Worm (Caenorhabditis elegans) whole organism, L2 larva: ENCODE measurements around the gene C08B6.6.

Experiments
- C34F6.9 ChIP-seq: fragments of 150-350 bp; optimal IDR thresholded peaks from 2 replicates; lab custom pipeline; 2014; ENCODE audit warnings: missing biosample characterization, missing genetic modification characterization
- F13H6.1 ChIP-seq: sonication (generic microtip); optimal IDR thresholded peaks from 2 replicates; lab custom pipeline; 2016; ENCODE audit warnings: missing genetic modification characterization, missing compliant biosample characterization
- Y55F3AM.14 ChIP-seq: fragments of 200-800 bp; sonication (Bioruptor generic); optimal IDR thresholded peaks from 2 replicates; lab custom pipeline; 2018; ENCODE audit warnings: mild to moderate bottlenecking, missing genetic modification characterization, missing compliant biosample characterization
- ZK546.5 ChIP-seq: sonication (generic microtip); optimal IDR thresholded peaks from 2 replicates; lab custom pipeline; 2017; ENCODE audit warnings: missing biosample characterization, missing genetic modification characterization
- ama-1 ChIP-seq: fragments of 150-350 bp; optimal IDR thresholded peaks from 2 replicates; lab custom pipeline; 2018; ENCODE audit warnings: inconsistent platforms
- blmp-1 ChIP-seq: sonication (generic microtip); optimal IDR thresholded peaks from 2 replicates; lab custom pipeline; 2017; ENCODE audit warnings: missing genetic modification characterization, mild to moderate bottlenecking, missing compliant biosample characterization, antibody characterized with exemption, moderate library complexity; ENCODE audit not compliant: insufficient read depth
- ceh-16 ChIP-seq: fragments of 150-350 bp; optimal IDR thresholded peaks from 2 replicates; lab custom pipeline; 2014; ENCODE audit warnings: missing biosample characterization, missing genetic modification characterization
- ceh-82 ChIP-seq: fragments of 150-350 bp; optimal IDR thresholded peaks from 2 replicates; lab custom pipeline; 2014; ENCODE audit warnings: missing biosample characterization, missing genetic modification characterization
- crh-2 ChIP-seq: sonication (generic microtip); optimal IDR thresholded peaks from 2 replicates; lab custom pipeline; 2017; ENCODE audit warnings: missing biosample characterization, missing genetic modification characterization
- dmd-4 ChIP-seq: sonication (generic microtip); optimal IDR thresholded peaks from 2 replicates; lab custom pipeline; 2017; ENCODE audit warnings: missing biosample characterization, missing genetic modification characterization
- elt-1 ChIP-seq: fragments of 150-350 bp; optimal IDR thresholded peaks from 2 replicates; lab custom pipeline; 2014; ENCODE audit warnings: missing biosample characterization, missing genetic modification characterization
- elt-3 ChIP-seq: sonication (generic microtip); optimal IDR thresholded peaks from 2 replicates; lab custom pipeline; 2017; ENCODE audit warnings: missing biosample characterization, missing genetic modification characterization
- fos-1 ChIP-seq: fragments of 150-350 bp; optimal IDR thresholded peaks from 2 replicates; lab custom pipeline; 2014; ENCODE audit warnings: missing biosample characterization, missing genetic modification characterization
- gmeb-1 ChIP-seq: fragments of 150-350 bp; optimal IDR thresholded peaks from 2 replicates; lab custom pipeline; 2014; ENCODE audit warnings: missing biosample characterization, missing genetic modification characterization
- lin-13 ChIP-seq: fragments of 150-350 bp; optimal IDR thresholded peaks from 2 replicates; lab custom pipeline; 2014; ENCODE audit warnings: missing biosample characterization, missing genetic modification reagents, missing genetic modification characterization
- lin-39 ChIP-seq: fragments of 150-350 bp; optimal IDR thresholded peaks from 2 replicates; lab custom pipeline; 2014; ENCODE audit warnings: missing biosample characterization, missing genetic modification reagents, missing genetic modification characterization
- lsy-2 ChIP-seq, 2 experiments: fragments of 150-350 bp in 1 of 2; sonication (generic microtip) in 1 of 2; optimal IDR thresholded peaks; 2 replicates each; lab custom pipeline; 2014 to 2017; ENCODE audit warnings: missing biosample characterization in 2 of 2, missing genetic modification characterization in 2 of 2
- mab-5 ChIP-seq: fragments of 150-350 bp; optimal IDR thresholded peaks from 2 replicates; lab custom pipeline; 2014; ENCODE audit warnings: missing biosample characterization, missing genetic modification characterization
- mbf-1 ChIP-seq: sonication (generic microtip); optimal IDR thresholded peaks from 2 replicates; lab custom pipeline; 2017; ENCODE audit warnings: missing biosample characterization, missing genetic modification characterization
- mdl-1 ChIP-seq, 2 experiments: fragments of 150-350 bp in 1 of 2; sonication (generic microtip) in 1 of 2; optimal IDR thresholded peaks; 2 replicates each; lab custom pipeline; 2017; ENCODE audit warnings: missing biosample characterization in 2 of 2, missing genetic modification characterization in 2 of 2
- nhr-129 ChIP-seq: fragments of 150-350 bp; optimal IDR thresholded peaks from 2 replicates; lab custom pipeline; 2014; ENCODE audit warnings: missing biosample characterization, missing genetic modification characterization
- nhr-21 ChIP-seq: fragments of 150-350 bp; optimal IDR thresholded peaks from 2 replicates; lab custom pipeline; 2014; ENCODE audit warnings: missing biosample characterization, missing genetic modification characterization
- nhr-23 ChIP-seq: fragments of 150-350 bp; optimal IDR thresholded peaks from 2 replicates; lab custom pipeline; 2014; ENCODE audit warnings: missing biosample characterization, missing genetic modification reagents, missing genetic modification characterization
- nhr-237 ChIP-seq: fragments of 150-350 bp; optimal IDR thresholded peaks from 2 replicates; lab custom pipeline; 2014; ENCODE audit warnings: missing biosample characterization, missing genetic modification characterization
- nhr-25 ChIP-seq: fragments of 150-350 bp; sonication (generic microtip); optimal IDR thresholded peaks from 3 replicates; lab custom pipeline; 2014; ENCODE audit warnings: missing biosample characterization, missing genetic modification characterization
- nhr-77 ChIP-seq: fragments of 150-350 bp; optimal IDR thresholded peaks from 2 replicates; lab custom pipeline; 2014; ENCODE audit warnings: missing biosample characterization, missing genetic modification characterization
- sem-4 ChIP-seq: fragments of 150-350 bp; optimal IDR thresholded peaks from 2 replicates; lab custom pipeline; 2014; ENCODE audit warnings: missing biosample characterization, missing genetic modification reagents, missing genetic modification characterization
- skn-1 ChIP-seq: sonication (generic microtip); optimal IDR thresholded peaks from 2 replicates; lab custom pipeline; 2017; ENCODE audit warnings: missing biosample characterization, missing genetic modification characterization
- sma-3 ChIP-seq: sonication (generic microtip); optimal IDR thresholded peaks from 2 replicates; lab custom pipeline; 2016; ENCODE audit warnings: missing genetic modification reagents, missing genetic modification characterization, missing compliant biosample characterization
- sma-9 ChIP-seq, 2 experiments: fragments of 150-350 bp in 1 of 2; sonication (generic microtip) in 1 of 2; optimal IDR thresholded peaks; 2 replicates each; lab custom pipeline; 2014 to 2016; ENCODE audit warnings: missing genetic modification characterization in 2 of 2, mild to moderate bottlenecking in 1 of 2, missing biosample characterization in 1 of 2, missing compliant biosample characterization in 1 of 2, missing genetic modification reagents in 1 of 2, moderate library complexity in 1 of 2
- snpc-4 ChIP-seq: fragments of 150-350 bp; optimal IDR thresholded peaks from 2 replicates; lab custom pipeline; 2014; ENCODE audit warnings: missing biosample characterization, missing genetic modification characterization
- unc-39 ChIP-seq: fragments of 150-350 bp; optimal IDR thresholded peaks from 2 replicates; lab custom pipeline; 2014; ENCODE audit warnings: missing biosample characterization, missing genetic modification characterization
- unc-55 ChIP-seq: fragments of 150-350 bp; sonication (generic microtip); optimal IDR thresholded peaks from 3 replicates; lab custom pipeline; 2014; ENCODE audit warnings: missing biosample characterization, missing genetic modification reagents, missing genetic modification characterization
- unc-62 ChIP-seq: fragments of 150-350 bp; optimal IDR thresholded peaks from 2 replicates; lab custom pipeline; 2014; ENCODE audit warnings: missing biosample characterization, missing genetic modification reagents, missing genetic modification characterization
- zag-1 ChIP-seq: fragments of 150-350 bp; optimal IDR thresholded peaks from 2 replicates; lab custom pipeline; 2014; ENCODE audit warnings: missing biosample characterization, missing genetic modification characterization
- ztf-11 ChIP-seq: sonication (generic microtip); optimal IDR thresholded peaks from 2 replicates; lab custom pipeline; 2017; ENCODE audit warnings: missing biosample characterization, missing genetic modification characterization

The C08B6.6 gene

ce11 chrV:10104785-10105310 is 18.6 kb upstream of the C08B6.6 start, which contains the start of gene ugt-17:
ugt-17 (minus strand) TSS chrV:10104964.
- no peak for TF ChIP-seq nhr-237
- TF ChIP-seq fos-1 (tag; lab: Kevin White, UChicago): peak; percentile 67
- TF ChIP-seq elt-1: no peak
- TF ChIP-seq mab-5 (tag; lab: Kevin White, UChicago): no peak
- TF ChIP-seq elt-3 (tag; lab: Kevin White, UChicago): no peak
- no peak for TF ChIP-seq F13H6.1 (tag; lab: Kevin White, UChicago)
- TF ChIP-seq unc-39 (tag; lab: Kevin White, UChicago): no peak
- TF ChIP-seq ceh-16 (tag; lab: Kevin White, UChicago): no peak
- TF ChIP-seq nhr-77 (tag; lab: Kevin White, UChicago): no peak
- no peak for TF ChIP-seq Y55F3AM.14 (GFP tag; lab: Kevin White, UChicago)
- TF ChIP-seq lsy-2 (tag; optimal IDR thresholded peaks at IDR 0.05; lab: Kevin White, UChicago): no peak
- peak; percentile 10 for TF ChIP-seq crh-2 (tag; lab: Kevin White, UChicago)
- TF ChIP-seq gmeb-1: no peak
- TF ChIP-seq nhr-25 (tag; lab: Kevin White, UChicago): no peak
- TF ChIP-seq ZK546.5 (tag; lab: Kevin White, UChicago): no peak
- no peak for TF ChIP-seq unc-55
- no peak for TF ChIP-seq mdl-1 (tag; optimal IDR thresholded peaks at IDR 0.05; lab: Kevin White, UChicago)
- no peak for TF ChIP-seq unc-62
- TF ChIP-seq sma-9 (GFP tag; optimal IDR thresholded peaks at IDR 0.05; lab: Kevin White, UChicago): peak; percentile 54
- TF ChIP-seq sma-9 (tag; optimal IDR thresholded peaks at IDR 0.05; lab: Kevin White, UChicago): no peak
- no peak for TF ChIP-seq nhr-23 (tag; lab: Kevin White, UChicago)
- TF ChIP-seq sma-3: no peak
- TF ChIP-seq, all 48 proteins: peak for 3

ce11 chrV:10105412-10105811 is 18.0 kb upstream of the C08B6.6 start, which contains the start of gene C08B6.2:
C08B6.2 (plus strand) TSS chrV:10105712.
- TF ChIP-seq lin-39 (tag; lab: Kevin White, UChicago) (no peak), ceh-82 (tag; lab: Kevin White, UChicago) (no peak), Y55F3AM.14 (GFP tag; lab: Kevin White, UChicago) (no peak), mbf-1 (tag; lab: Kevin White, UChicago) (no peak), F13H6.1 (tag; lab: Kevin White, UChicago) (no peak)

ce11 chrV:10107309-10107708 is 16.1 kb upstream of the C08B6.6 start, which contains the start of gene C08B6.11:
C08B6.11 (plus strand) TSS chrV:10107609.
- TF ChIP-seq sem-4 (tag; lab: Kevin White, UChicago) (no peak), mbf-1 (tag; lab: Kevin White, UChicago) (no peak), dmd-4 (tag; lab: Kevin White, UChicago) (no peak), lsy-2 (tag; optimal IDR thresholded peaks at IDR 0.05; lab: Kevin White, UChicago) (no peak), F13H6.1 (tag; lab: Kevin White, UChicago) (no peak), lin-13 (GFP tag; lab: Kevin White, UChicago) (no peak), nhr-23 (tag; lab: Kevin White, UChicago) (no peak), C34F6.9 (tag; lab: Kevin White, UChicago) (no peak), blmp-1 (no peak), nhr-129 (tag; lab: Kevin White, UChicago) (no peak)

- TF ChIP-seq fos-1 (tag; lab: Kevin White, UChicago): peak; percentile 24
- no peak for TF ChIP-seq zag-1 (tag; lab: Kevin White, UChicago)
- TF ChIP-seq, all 48 proteins: peak for 1
These were observed 12.3 kb upstream of the C08B6.6 start for ce11 chrV:10111129-10111528.

ce11 chrV:10112187-10112586 is 11.2 kb upstream of the C08B6.6 start, which contains the start of gene C08B6.3:
C08B6.3 (minus strand) TSS chrV:10112287.
- no peak for TF ChIP-seq lin-39 (tag; lab: Kevin White, UChicago)

ce11 chrV:10114329-10114728 is 9.1 kb upstream of the C08B6.6 start, which contains the start of gene cht-5:
cht-5 (plus strand) TSS chrV:10114629.
- TF ChIP-seq ceh-16 (tag; lab: Kevin White, UChicago): no peak
- no peak for TF ChIP-seq skn-1 (tag; lab: Kevin White, UChicago)
- TF ChIP-seq Y55F3AM.14 (GFP tag; lab: Kevin White, UChicago): no peak
- TF ChIP-seq snpc-4 (tag; lab: Kevin White, UChicago): no peak
- TF ChIP-seq lin-39 (tag; lab: Kevin White, UChicago): no peak
- TF ChIP-seq ZK546.5 (tag; lab: Kevin White, UChicago): no peak
- TF ChIP-seq blmp-1: no peak
- no peak for TF ChIP-seq nhr-21 (tag; lab: Kevin White, UChicago)
- TF ChIP-seq fos-1 (tag; lab: Kevin White, UChicago): no peak
- no peak for TF ChIP-seq ama-1 (lab: Kevin White, UChicago)
- TF ChIP-seq unc-55: no peak
- no peak for TF ChIP-seq nhr-25 (tag; lab: Kevin White, UChicago)
- TF ChIP-seq ztf-11 (tag; lab: Kevin White, UChicago): no peak
- TF ChIP-seq F13H6.1 (tag; lab: Kevin White, UChicago): no peak
- no peak for TF ChIP-seq sem-4 (tag; lab: Kevin White, UChicago)
- TF ChIP-seq nhr-237: no peak
- no peak for TF ChIP-seq crh-2 (tag; lab: Kevin White, UChicago)
